Fruit fly (Drosophila melanogaster) whole organism, prepupa: ENCODE data around the gene Wsck.

ENCODE experiments used
- CG10631 ChIP-seq: fragments of 200-800 bp; sonication (Bioruptor generic); optimal IDR thresholded peaks from 2 replicates; lab custom pipeline; 2016; ENCODE audit warnings: missing biosample characterization, missing genetic modification characterization
- CG10669 ChIP-seq: fragments of 200-800 bp; sonication (Bioruptor generic); optimal IDR thresholded peaks from 3 replicates; lab custom pipeline; 2018; ENCODE audit warnings: missing biosample characterization, mild to moderate bottlenecking, missing genetic modification characterization, moderate library complexity
- CG11762 ChIP-seq: fragments of 200-800 bp; sonication (Bioruptor generic); optimal IDR thresholded peaks from 3 replicates; lab custom pipeline; 2016; ENCODE audit warnings: missing biosample characterization, missing genetic modification characterization; ENCODE audit not compliant: insufficient read depth
- CG11902 ChIP-seq: fragments of 200-800 bp; sonication (Bioruptor generic); optimal IDR thresholded peaks from 3 replicates; lab custom pipeline; 2016; ENCODE audit warnings: missing biosample characterization, missing genetic modification characterization
- CG15336 ChIP-seq: fragments of 200-800 bp; sonication (Bioruptor generic); IDR thresholded peaks from 2 replicates; pipeline ENCODE4 v1.3.6; 2022; ENCODE audit warnings: missing biosample characterization, missing genetic modification characterization
- CG1621 ChIP-seq: fragments of 200-800 bp; sonication (Bioruptor generic); optimal IDR thresholded peaks from 3 replicates; lab custom pipeline; 2018; ENCODE audit warnings: missing biosample characterization, mild to moderate bottlenecking, missing genetic modification characterization
- CG3032 ChIP-seq: fragments of 200-800 bp; optimal IDR thresholded peaks from 2 replicates; lab custom pipeline; 2019; ENCODE audit warnings: missing biosample characterization, mild to moderate bottlenecking, missing genetic modification characterization, moderate library complexity
- CG3919 ChIP-seq: fragments of 200-800 bp; sonication (Bioruptor generic); optimal IDR thresholded peaks from 3 replicates; lab custom pipeline; 2016; ENCODE audit warnings: missing biosample characterization, missing genetic modification characterization
- CG6163 ChIP-seq: fragments of 200-800 bp; sonication (Bioruptor generic); IDR thresholded peaks from 3 replicates; pipeline ENCODE4 v1.3.6; 2022; ENCODE audit warnings: missing biosample characterization, missing genetic modification characterization
- CG6276 ChIP-seq: fragments of 200-800 bp; sonication (Bioruptor generic); optimal IDR thresholded peaks from 2 replicates; lab custom pipeline; 2017; ENCODE audit warnings: missing biosample characterization, mild to moderate bottlenecking, missing genetic modification characterization
- CG6808 ChIP-seq: fragments of 200-800 bp; sonication (Bioruptor generic); optimal IDR thresholded peaks from 3 replicates; lab custom pipeline; 2017; ENCODE audit warnings: missing biosample characterization, missing genetic modification characterization, mild to moderate bottlenecking, moderate library complexity, missing genetic modification reagents
- CG6854 ChIP-seq: fragments of 200-800 bp; sonication (Bioruptor generic); optimal IDR thresholded peaks from 2 replicates; lab custom pipeline; 2017; ENCODE audit warnings: missing biosample characterization, mild to moderate bottlenecking, missing genetic modification characterization
- CG7368 ChIP-seq: fragments of 200-800 bp; sonication (Bioruptor generic); optimal IDR thresholded peaks from 3 replicates; lab custom pipeline; 2016; ENCODE audit warnings: missing biosample characterization, missing genetic modification characterization
- CG8119 ChIP-seq: fragments of 200-800 bp; sonication (Bioruptor generic); IDR thresholded peaks from 3 replicates; pipeline ENCODE4 v1.3.6; 2022; ENCODE audit warnings: missing biosample characterization, missing genetic modification characterization
- CG8632 ChIP-seq: fragments of 200-800 bp; sonication (Bioruptor generic); optimal IDR thresholded peaks from 3 replicates; lab custom pipeline; 2016; ENCODE audit warnings: missing biosample characterization, missing genetic modification characterization
- Eip78C ChIP-seq: fragments of 200-800 bp; sonication (Bioruptor generic); peaks from one replicate; lab custom pipeline; 2016; ENCODE audit warnings: missing biosample characterization, missing genetic modification characterization
- Eip93F ChIP-seq: fragments of 200-800 bp; sonication (Bioruptor generic); optimal IDR thresholded peaks from 2 replicates; lab custom pipeline; 2016; ENCODE audit warnings: missing biosample characterization, mild to moderate bottlenecking, missing genetic modification characterization
- Ets21C ChIP-seq: fragments of 200-800 bp; sonication (Bioruptor generic); optimal IDR thresholded peaks from 3 replicates; lab custom pipeline; 2016; ENCODE audit warnings: missing biosample characterization, missing genetic modification characterization
- Hr39 ChIP-seq: fragments of 200-800 bp; sonication (Bioruptor generic); optimal IDR thresholded peaks from 2 replicates; lab custom pipeline; 2016; ENCODE audit warnings: missing biosample characterization, missing genetic modification characterization
- Hr4 ChIP-seq: fragments of 200-800 bp; sonication (Bioruptor generic); optimal IDR thresholded peaks from 3 replicates; lab custom pipeline; 2016; ENCODE audit warnings: missing biosample characterization, missing genetic modification characterization
- Lpt ChIP-seq: fragments of 200-800 bp; sonication (Bioruptor generic); optimal IDR thresholded peaks from 3 replicates; lab custom pipeline; 2016; ENCODE audit warnings: missing biosample characterization, missing genetic modification characterization
- Met ChIP-seq: fragments of 200-800 bp; sonication (Bioruptor generic); optimal IDR thresholded peaks from 3 replicates; lab custom pipeline; 2016; ENCODE audit warnings: missing biosample characterization, missing genetic modification characterization
- Sox14 ChIP-seq: fragments of 200-800 bp; sonication (Bioruptor generic); optimal IDR thresholded peaks from 3 replicates; lab custom pipeline; 2016; ENCODE audit warnings: missing biosample characterization, missing genetic modification characterization
- Sox15 ChIP-seq: fragments of 200-800 bp; sonication (Bioruptor generic); optimal IDR thresholded peaks from 3 replicates; lab custom pipeline; 2016; ENCODE audit warnings: missing biosample characterization, missing genetic modification characterization
- acj6 ChIP-seq: fragments of 200-800 bp; sonication (Bioruptor generic); optimal IDR thresholded peaks from 3 replicates; lab custom pipeline; 2016; ENCODE audit warnings: missing biosample characterization, missing genetic modification characterization
- dac ChIP-seq: fragments of 200-800 bp; sonication (Bioruptor generic); optimal IDR thresholded peaks from 2 replicates; lab custom pipeline; 2017; ENCODE audit warnings: missing biosample characterization, mild to moderate bottlenecking, missing genetic modification characterization
- dsx ChIP-seq: fragments of 200-800 bp; optimal IDR thresholded peaks from 3 replicates; lab custom pipeline; 2019; ENCODE audit warnings: missing biosample characterization, mild to moderate bottlenecking, missing genetic modification characterization, moderate library complexity; ENCODE audit not compliant: poor library complexity, severe bottlenecking
- eg ChIP-seq: fragments of 200-800 bp; sonication (Bioruptor generic); IDR thresholded peaks from 3 replicates; pipeline ENCODE4 v1.3.6; 2022; ENCODE audit warnings: missing biosample characterization, missing genetic modification characterization
- fd59A ChIP-seq: fragments of 200-800 bp; sonication (Bioruptor generic); optimal IDR thresholded peaks from 2 replicates; lab custom pipeline; 2017; ENCODE audit warnings: missing biosample characterization, mild to moderate bottlenecking, missing genetic modification characterization, missing genetic modification reagents
- fd85E ChIP-seq: fragments of 200-800 bp; sonication (Bioruptor generic); optimal IDR thresholded peaks from 3 replicates; lab custom pipeline; 2016; ENCODE audit warnings: missing biosample characterization, missing genetic modification characterization
- pdm3 ChIP-seq: fragments of 200-800 bp; sonication (Bioruptor generic); optimal IDR thresholded peaks from 3 replicates; lab custom pipeline; 2016; ENCODE audit warnings: missing biosample characterization, missing genetic modification characterization
- spab ChIP-seq: fragments of 200-800 bp; sonication (Bioruptor generic); optimal IDR thresholded peaks from 2 replicates; lab custom pipeline; 2017; ENCODE audit warnings: missing biosample characterization, mild to moderate bottlenecking, missing genetic modification characterization, missing genetic modification reagents
- ss ChIP-seq, 2 experiments: fragments of 200-800 bp; sonication (Bioruptor generic); optimal IDR thresholded peaks; 2 replicates in 1 of 2; 3 replicates in 1 of 2; lab custom pipeline; 2017 to 2018; ENCODE audit warnings: mild to moderate bottlenecking in 2 of 2, missing biosample characterization in 2 of 2, missing genetic modification characterization in 2 of 2, moderate library complexity in 1 of 2
- vri ChIP-seq: fragments of 200-800 bp; sonication (Bioruptor generic); optimal IDR thresholded peaks from 3 replicates; lab custom pipeline; 2016; ENCODE audit warnings: missing biosample characterization, mild to moderate bottlenecking, missing genetic modification characterization

Gene Wsck

DNA sequence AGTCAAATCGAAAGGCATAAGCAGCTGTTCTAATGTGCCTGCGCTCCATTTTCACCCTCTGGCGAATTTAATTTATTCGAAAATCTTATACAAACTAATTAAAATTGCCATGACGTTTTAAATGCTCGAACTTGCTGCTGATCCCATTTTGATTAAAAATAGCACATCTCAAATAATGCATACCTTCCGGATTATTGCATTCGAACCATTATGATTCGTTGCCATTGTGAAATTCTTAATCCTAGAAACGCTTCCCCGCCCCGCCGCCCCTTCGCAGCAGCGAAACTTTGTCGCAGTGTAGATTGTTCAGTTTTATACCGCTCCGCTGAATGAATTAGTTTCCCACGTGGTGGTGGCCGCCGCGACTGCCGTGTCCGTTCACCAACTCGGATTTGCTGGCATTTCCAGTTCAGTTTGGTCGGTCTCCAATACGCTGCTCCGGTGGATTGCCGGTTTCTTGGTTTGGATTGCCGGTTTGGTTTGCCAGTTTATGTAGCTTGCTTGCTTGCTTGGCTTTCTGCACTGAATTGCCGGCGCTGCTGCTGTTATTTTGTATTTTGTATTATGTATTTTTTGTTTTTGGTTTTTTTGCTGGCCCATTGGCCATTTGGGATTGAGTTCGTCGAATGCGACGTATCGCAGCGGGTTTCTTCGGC lies 31.2 kb downstream of the Wsck start (continued):
- TF ChIP-seq pdm3 (GFP tag; lab: Kevin White, UChicago) (peak; percentile 53), Sox14 (GFP tag; lab: Kevin White, UChicago) (peak; percentile 30), CG11902 (GFP tag; lab: Kevin White, UChicago) (no peak), Lpt (GFP tag; lab: Kevin White, UChicago) (peak; percentile 30), CG11762 (GFP tag; lab: Kevin White, UChicago) (no peak), Eip93F (GFP tag; lab: Kevin White, UChicago) (no peak), CG15336 (GFP tag; lab: Robert Waterston, UW) (peak; percentile 50), Eip78C (GFP tag; lab: Kevin White, UChicago) (peak; percentile 85), fd59A (GFP tag; lab: Kevin White, UChicago) (no peak), CG3032 (tag; lab: Kevin White, UChicago) (no peak), eg (GFP tag; lab: Robert Waterston, UW) (peak; percentile 57; the same call in 2 of the 3 replicates), CG10631 (GFP tag; lab: Kevin White, UChicago) (peak; percentile 49), CG7368 (peak; percentile 19), CG6808 (GFP tag; lab: Kevin White, UChicago) (no peak), Sox15 (GFP tag; lab: Kevin White, UChicago) (no peak), CG1621 (tag; lab: Kevin White, UChicago) (peak; percentile 41), CG8119 (peak; percentile 61), dsx (GFP tag; lab: Kevin White, UChicago) (peak; percentile 31), Met (no peak), dac (GFP tag; lab: Kevin White, UChicago) (peak; percentile 63), CG10669 (peak; percentile 4), CG3919 (GFP tag; lab: Kevin White, UChicago) (peak; percentile 44), Hr4 (GFP tag; lab: Kevin White, UChicago) (peak; percentile 82), CG8632 (GFP tag; lab: Kevin White, UChicago) (no peak), CG6163 (GFP tag; lab: Robert Waterston, UW) (0 out of 3 replicates have a peak, but pooled peaks have one; percentile 21), CG6276 (GFP tag; lab: Kevin White, UChicago) (peak; percentile 61)

DNA sequence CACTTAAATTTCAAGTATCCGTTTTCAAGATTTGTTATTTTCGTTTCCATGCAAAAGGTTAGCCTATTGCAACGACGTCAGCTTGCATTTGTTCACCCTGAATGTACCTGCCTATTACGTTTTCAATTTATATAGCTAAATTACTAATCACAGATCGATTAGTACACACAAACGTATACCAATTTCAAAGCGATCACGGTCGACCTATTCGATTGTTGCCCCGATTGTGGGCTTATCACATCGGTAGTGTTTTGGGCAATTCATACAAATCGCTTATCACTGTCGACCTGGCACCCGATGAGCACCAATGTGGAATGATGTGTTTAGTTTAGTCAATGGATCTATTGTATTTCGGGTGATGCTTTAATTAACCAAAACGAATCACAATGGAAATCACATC lies 33.0 kb downstream of the Wsck start:
- TF ChIP-seq acj6 (GFP tag; lab: Kevin White, UChicago) (no peak), CG8119 (no peak), vri (peak; percentile 41)

DNA sequence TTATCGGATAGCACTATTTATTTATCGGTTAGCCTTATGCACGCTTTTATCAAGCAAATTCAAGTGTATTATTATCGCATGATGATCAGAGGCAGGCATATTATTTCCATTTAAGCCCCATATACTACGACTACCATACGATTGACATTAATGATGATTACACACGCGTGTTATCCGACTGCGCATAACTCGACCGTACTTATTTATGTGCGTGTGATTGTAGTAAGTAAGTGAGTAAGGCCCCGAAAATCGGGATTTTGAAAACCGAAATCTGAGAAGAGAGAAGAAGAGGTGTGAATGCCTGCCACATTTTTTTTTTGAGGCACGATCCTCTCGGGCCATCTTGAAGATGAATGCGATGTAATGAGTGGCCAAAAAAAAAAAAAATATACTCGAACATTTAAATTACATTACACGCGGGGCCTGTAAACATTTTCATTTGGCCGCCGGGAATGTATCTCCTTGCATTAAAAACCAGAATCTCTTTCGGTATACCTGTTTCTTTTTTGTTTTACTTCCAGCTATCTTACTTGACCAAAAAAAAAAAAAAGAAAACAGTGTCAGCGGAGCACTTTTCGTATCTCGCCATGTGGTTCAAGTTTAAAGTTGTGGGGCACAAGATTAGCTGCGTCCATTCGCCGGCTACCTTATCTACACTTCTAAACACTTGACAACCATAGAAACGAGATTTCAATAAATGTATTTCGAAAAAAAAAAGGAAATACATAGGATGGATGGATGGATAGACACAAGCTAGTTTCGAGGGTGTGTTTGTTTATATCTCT lies 34.4 kb downstream of the Wsck start:
- TF ChIP-seq CG15336 (GFP tag; lab: Robert Waterston, UW) (no peak), Ets21C (GFP tag; lab: Kevin White, UChicago) (no peak), CG6808 (GFP tag; lab: Kevin White, UChicago) (peak; percentile 14), Hr39 (GFP tag; lab: Kevin White, UChicago) (no peak), eg (GFP tag; lab: Robert Waterston, UW) (0 out of 3 replicates have a peak, but pooled peaks have one; percentile 29), CG6854 (GFP tag; lab: Kevin White, UChicago) (no peak), spab (GFP tag; lab: Kevin White, UChicago) (no peak), fd85E (GFP tag; lab: Kevin White, UChicago) (peak; percentile 4), CG10631 (GFP tag; lab: Kevin White, UChicago) (no peak), Eip78C (GFP tag; lab: Kevin White, UChicago) (peak; percentile 66), ss (GFP tag; optimal IDR thresholded peaks at IDR 0.05; lab: Kevin White, UChicago) (peak; percentile 15 to 53)
